Worm (Caenorhabditis elegans) whole organism, young adult: ENCODE data around the gene C13F10.5.

Experiments used
- B0019.2 ChIP-seq: fragments of 200-800 bp; sonication (Bioruptor generic); conservative IDR thresholded peaks from 2 replicates; pipeline ENCODE4 v1.3.6; 2022; ENCODE audit warnings: missing genetic modification reagents, missing genetic modification characterization, missing compliant biosample characterization
- B0261.1 ChIP-seq: sonication (generic microtip); optimal IDR thresholded peaks from 2 replicates; lab custom pipeline; 2016; ENCODE audit warnings: mild to moderate bottlenecking, missing genetic modification characterization, moderate library complexity, missing compliant biosample characterization
- B0336.3 ChIP-seq: fragments of 200-800 bp; sonication (Bioruptor generic); IDR thresholded peaks from 2 replicates; pipeline ENCODE4 v1.3.6; 2022; ENCODE audit warnings: missing genetic modification characterization, missing compliant biosample characterization
- C17E4.6 ChIP-seq: fragments of 200-800 bp; sonication (Bioruptor generic); IDR thresholded peaks from 2 replicates; pipeline ENCODE4 v1.3.6; 2022; ENCODE audit warnings: missing genetic modification reagents, missing genetic modification characterization, missing compliant biosample characterization
- F23B12.7 ChIP-seq: sonication (generic microtip); optimal IDR thresholded peaks from 2 replicates; lab custom pipeline; 2017; ENCODE audit warnings: missing genetic modification characterization, mild to moderate bottlenecking, missing compliant biosample characterization, antibody characterized with exemption, moderate library complexity; ENCODE audit not compliant: insufficient read depth
- F33H1.4 ChIP-seq: fragments of 200-800 bp; sonication (Bioruptor generic); IDR thresholded peaks from 2 replicates; pipeline ENCODE4 v1.3.6; 2022; ENCODE audit warnings: missing genetic modification reagents, missing genetic modification characterization, missing compliant biosample characterization
- F49E8.2 ChIP-seq: sonication (generic microtip); optimal IDR thresholded peaks from 3 replicates; lab custom pipeline; 2017; ENCODE audit warnings: missing genetic modification characterization, mild to moderate bottlenecking, missing compliant biosample characterization, antibody characterized with exemption, moderate library complexity; ENCODE audit not compliant: insufficient read depth
- K11D2.4 ChIP-seq: fragments of 200-800 bp; sonication (Bioruptor generic); IDR thresholded peaks from 2 replicates; pipeline ENCODE4 v1.3.6; 2022; ENCODE audit warnings: missing genetic modification reagents, missing genetic modification characterization, missing compliant biosample characterization
- K12H6.12 ChIP-seq: fragments of 200-800 bp; sonication (Bioruptor generic); optimal IDR thresholded peaks from 2 replicates; lab custom pipeline; 2018; ENCODE audit warnings: mild to moderate bottlenecking, missing genetic modification characterization, missing compliant biosample characterization
- Y53F4B.3 ChIP-seq: fragments of 200-800 bp; sonication (Bioruptor generic); IDR thresholded peaks from 2 replicates; pipeline ENCODE4 v1.3.6; 2022; ENCODE audit warnings: missing genetic modification reagents, missing genetic modification characterization, missing compliant biosample characterization
- Y56A3A.18 ChIP-seq: fragments of 200-800 bp; sonication (Bioruptor generic); IDR thresholded peaks from 2 replicates; pipeline ENCODE4 v1.3.6; 2022; ENCODE audit warnings: missing genetic modification reagents, missing genetic modification characterization, missing compliant biosample characterization
- Y95B8A.8 ChIP-seq: fragments of 200-800 bp; sonication (Bioruptor generic); IDR thresholded peaks from 2 replicates; pipeline ENCODE4 v1.3.6; 2022; ENCODE audit warnings: missing genetic modification reagents, missing genetic modification characterization, missing compliant biosample characterization
- atf-7 ChIP-seq: sonication (generic microtip); optimal IDR thresholded peaks from 2 replicates; lab custom pipeline; 2017; ENCODE audit warnings: mild to moderate bottlenecking, missing genetic modification characterization, missing compliant biosample characterization
- attf-3 ChIP-seq: fragments of 200-800 bp; sonication (Bioruptor generic); conservative IDR thresholded peaks from 2 replicates; pipeline ENCODE4 v1.3.6; 2022; ENCODE audit warnings: missing genetic modification reagents, missing genetic modification characterization, missing compliant biosample characterization
- attf-5 ChIP-seq: fragments of 200-800 bp; sonication (Bioruptor generic); optimal IDR thresholded peaks from 2 replicates; lab custom pipeline; 2018; ENCODE audit warnings: mild to moderate bottlenecking, missing genetic modification characterization, missing compliant biosample characterization
- attf-6 ChIP-seq: fragments of 200-800 bp; sonication (Bioruptor generic); IDR thresholded peaks from 2 replicates; pipeline ENCODE4 v1.3.6; 2022; ENCODE audit warnings: missing genetic modification reagents, missing genetic modification characterization, missing compliant biosample characterization
- bed-1 ChIP-seq: fragments of 200-800 bp; sonication (Bioruptor generic); IDR thresholded peaks from 2 replicates; pipeline ENCODE4 v1.3.6; 2022; ENCODE audit warnings: missing genetic modification reagents, missing genetic modification characterization, missing compliant biosample characterization
- bed-2 ChIP-seq: fragments of 200-800 bp; sonication (Bioruptor generic); IDR thresholded peaks from 2 replicates; pipeline ENCODE4 v1.3.6; 2022; ENCODE audit warnings: missing genetic modification reagents, missing genetic modification characterization, missing compliant biosample characterization
- ceh-100 ChIP-seq: fragments of 200-800 bp; sonication (Bioruptor generic); IDR thresholded peaks from 2 replicates; pipeline ENCODE4 v1.3.6; 2022; ENCODE audit warnings: missing genetic modification reagents, missing genetic modification characterization, missing compliant biosample characterization
- ceh-91 ChIP-seq: fragments of 200-800 bp; sonication (Bioruptor generic); IDR thresholded peaks from 2 replicates; pipeline ENCODE4 v1.3.6; 2022; ENCODE audit warnings: missing genetic modification reagents, missing genetic modification characterization, missing compliant biosample characterization
- dox-1 ChIP-seq: fragments of 200-800 bp; sonication (Bioruptor generic); IDR thresholded peaks from 2 replicates; pipeline ENCODE4 v1.3.6; 2022; ENCODE audit warnings: missing genetic modification reagents, missing genetic modification characterization, missing compliant biosample characterization
- efl-1 ChIP-seq: fragments of 150-350 bp; optimal IDR thresholded peaks from 2 replicates; lab custom pipeline; 2014; ENCODE audit warnings: missing biosample characterization, missing genetic modification reagents, missing genetic modification characterization
- egl-18 ChIP-seq: fragments of 200-800 bp; sonication (Bioruptor generic); IDR thresholded peaks from 2 replicates; pipeline ENCODE4 v1.3.6; 2022; ENCODE audit warnings: missing genetic modification reagents, missing genetic modification characterization, missing compliant biosample characterization
- gei-17 ChIP-seq: fragments of 200-800 bp; sonication (Bioruptor generic); optimal IDR thresholded peaks from 2 replicates; lab custom pipeline; 2018; ENCODE audit warnings: mild to moderate bottlenecking, missing genetic modification characterization, missing compliant biosample characterization
- hlh-12 ChIP-seq: sonication (generic microtip); optimal IDR thresholded peaks from 2 replicates; lab custom pipeline; 2016; ENCODE audit warnings: missing genetic modification characterization, missing compliant biosample characterization
- hrde-1 ChIP-seq: sonication (generic microtip); optimal IDR thresholded peaks from 2 replicates; lab custom pipeline; 2016; ENCODE audit warnings: missing genetic modification characterization, mild to moderate bottlenecking, missing compliant biosample characterization, moderate library complexity, missing genotype, missing genetic modification reagents, borderline replicate concordance
- let-607 ChIP-seq, 2 experiments: fragments of 200-800 bp in 1 of 2; sonication (Bioruptor generic) in 1 of 2; sonication (generic microtip) in 1 of 2; optimal IDR thresholded peaks; 2 replicates each; lab custom pipeline; 2016 to 2018; ENCODE audit warnings: mild to moderate bottlenecking in 2 of 2, missing compliant biosample characterization in 2 of 2, missing genetic modification characterization in 2 of 2, moderate library complexity in 2 of 2, missing genotype in 1 of 2
- lin-35 ChIP-seq, 3 experiments: fragments of 150-350 bp in 2 of 3; sonication (generic microtip) in 1 of 3; optimal IDR thresholded peaks; 2 replicates each; lab custom pipeline; 2014 to 2018; ENCODE audit warnings: missing biosample characterization in 3 of 3, missing genetic modification characterization in 3 of 3, missing genetic modification reagents in 3 of 3
- lin-54 ChIP-seq: fragments of 200-800 bp; sonication (Bioruptor generic); optimal IDR thresholded peaks from 2 replicates; lab custom pipeline; 2018; ENCODE audit warnings: mild to moderate bottlenecking, missing genetic modification characterization, missing compliant biosample characterization
- madf-8 ChIP-seq: fragments of 200-800 bp; sonication (Bioruptor generic); conservative IDR thresholded peaks from 2 replicates; pipeline ENCODE4 v1.3.6; 2022; ENCODE audit warnings: missing genetic modification reagents, missing genetic modification characterization, missing compliant biosample characterization
- mcd-1 ChIP-seq: fragments of 200-800 bp; sonication (Bioruptor generic); IDR thresholded peaks from 2 replicates; pipeline ENCODE4 v1.3.6; 2022; ENCODE audit warnings: missing genetic modification reagents, missing genetic modification characterization, missing compliant biosample characterization
- mel-28 ChIP-seq: sonication (generic microtip); optimal IDR thresholded peaks from 2 replicates; lab custom pipeline; 2016; ENCODE audit warnings: borderline replicate concordance, mild to moderate bottlenecking, missing genetic modification characterization, missing compliant biosample characterization
- mxl-1 ChIP-seq: sonication (generic microtip); optimal IDR thresholded peaks from 2 replicates; lab custom pipeline; 2016; ENCODE audit warnings: missing genetic modification characterization, missing compliant biosample characterization
- nfya-2 ChIP-seq: fragments of 200-800 bp; sonication (Bioruptor generic); IDR thresholded peaks from 2 replicates; pipeline ENCODE4 v1.3.6; 2022; ENCODE audit warnings: missing genetic modification reagents, missing genetic modification characterization, missing compliant biosample characterization
- nhr-120 ChIP-seq: fragments of 200-800 bp; sonication (Bioruptor generic); IDR thresholded peaks from 2 replicates; pipeline ENCODE4 v1.3.6; 2022; ENCODE audit warnings: missing genetic modification characterization, missing compliant biosample characterization
- nhr-80 ChIP-seq: sonication (generic microtip); optimal IDR thresholded peaks from 2 replicates; lab custom pipeline; 2016; ENCODE audit warnings: missing genetic modification characterization, missing compliant biosample characterization
- pha-4 ChIP-seq: fragments of 150-350 bp; sonication (generic microtip); optimal IDR thresholded peaks from 2 replicates; lab custom pipeline; 2014; ENCODE audit warnings: missing biosample characterization, missing genetic modification reagents, missing genetic modification characterization
- rcor-1 ChIP-seq: fragments of 200-800 bp; sonication (Bioruptor generic); IDR thresholded peaks from 2 replicates; pipeline ENCODE4 v1.3.6; 2022; ENCODE audit warnings: missing genetic modification reagents, missing genetic modification characterization, missing compliant biosample characterization
- repo-1 ChIP-seq: sonication (generic microtip); optimal IDR thresholded peaks from 2 replicates; lab custom pipeline; 2017; ENCODE audit warnings: mild to moderate bottlenecking, missing genetic modification characterization, missing compliant biosample characterization
- sdz-38 ChIP-seq: sonication (generic microtip); optimal IDR thresholded peaks from 2 replicates; lab custom pipeline; 2016; ENCODE audit warnings: missing genotype, missing genetic modification characterization, missing compliant biosample characterization
- snpc-3.4 ChIP-seq: sonication (generic microtip); optimal IDR thresholded peaks from 2 replicates; lab custom pipeline; 2017; ENCODE audit warnings: missing genetic modification characterization, mild to moderate bottlenecking, missing compliant biosample characterization, antibody characterized with exemption, moderate library complexity, missing genotype, missing genetic modification reagents
- somi-1 ChIP-seq: fragments of 200-800 bp; sonication (Bioruptor generic); optimal IDR thresholded peaks from 2 replicates; lab custom pipeline; 2018; ENCODE audit warnings: mild to moderate bottlenecking, missing genetic modification characterization, missing compliant biosample characterization
- tbx-9 ChIP-seq: sonication (generic microtip); optimal IDR thresholded peaks from 2 replicates; lab custom pipeline; 2016; ENCODE audit warnings: borderline replicate concordance, missing genetic modification characterization, inconsistent platforms, missing compliant biosample characterization
- tlf-1 ChIP-seq: fragments of 200-800 bp; sonication (Bioruptor generic); optimal IDR thresholded peaks from 2 replicates; lab custom pipeline; 2018; ENCODE audit warnings: mild to moderate bottlenecking, missing genetic modification characterization, missing compliant biosample characterization
- unc-62 ChIP-seq: fragments of 150-350 bp; optimal IDR thresholded peaks from 2 replicates; lab custom pipeline; 2014; ENCODE audit warnings: missing biosample characterization, missing genetic modification reagents, missing genetic modification characterization
- ztf-28 ChIP-seq: fragments of 200-800 bp; sonication (Bioruptor generic); IDR thresholded peaks from 2 replicates; pipeline ENCODE4 v1.3.6; 2022; ENCODE audit warnings: missing genetic modification reagents, missing genetic modification characterization, missing compliant biosample characterization
- ztf-6 ChIP-seq: fragments of 200-800 bp; sonication (Bioruptor generic); IDR thresholded peaks from 2 replicates; pipeline ENCODE4 v1.3.6; 2022; ENCODE audit warnings: missing genetic modification reagents, missing genetic modification characterization, missing compliant biosample characterization

The C13F10.5 gene

ce11 chrV:7196498-7196966, 22.4 kb downstream of the C13F10.5 start, which contains the start of gene F09G2.2:
Gene F09G2.2 (plus strand): TSS chrV:7196916.
- TF ChIP-seq attf-6 = no peak
- peak; percentile 96 for TF ChIP-seq attf-5
- TF ChIP-seq let-607 (tag; optimal IDR thresholded peaks at IDR 0.05; lab: Kevin White, UChicago) = peak; percentile 2 to 69
- peak; percentile 5 for TF ChIP-seq mxl-1 (tag; lab: Kevin White, UChicago)
- TF ChIP-seq efl-1 (GFP tag; lab: Kevin White, UChicago) = peak; percentile 88
- TF ChIP-seq ztf-6 (GFP tag; lab: Robert Waterston, UW) = no peak
- no peak for TF ChIP-seq tbx-9 (tag; lab: Kevin White, UChicago)
- peak; percentile 79 for TF ChIP-seq K12H6.12 (tag; lab: Kevin White, UChicago)
- TF ChIP-seq lin-54 = peak; percentile 93
- TF ChIP-seq atf-7 (tag; lab: Kevin White, UChicago) = peak; percentile 14
- no peak for TF ChIP-seq nfya-2 (GFP tag; lab: Robert Waterston, UW)
- peak; percentile 71 for TF ChIP-seq ceh-100 (GFP tag; lab: Robert Waterston, UW)
- TF ChIP-seq pha-4 (tag; lab: Kevin White, UChicago) = peak; percentile 84
- peak; percentile 72 for TF ChIP-seq K11D2.4
- TF ChIP-seq lin-35 (GFP tag; optimal IDR thresholded peaks at IDR 0.05; lab: Kevin White, UChicago) = peak; percentile 3 to 93 (median 10)
- TF ChIP-seq B0261.1 (tag; lab: Kevin White, UChicago) = no peak
- 0 out of 2 replicates have a peak, but pooled peaks have one; percentile 6 for TF ChIP-seq ztf-28 (GFP tag; lab: Robert Waterston, UW)
- peak; percentile 73 for TF ChIP-seq attf-3 (GFP tag; lab: Robert Waterston, UW)
- TF ChIP-seq B0019.2 (GFP tag; lab: Robert Waterston, UW) = 0 out of 2 replicates have a peak, but pooled peaks have one; percentile 53
- TF ChIP-seq madf-8 (GFP tag; lab: Robert Waterston, UW) = peak; percentile 82
- TF ChIP-seq hlh-12 (tag; lab: Kevin White, UChicago) = no peak
- peak; percentile 90 for TF ChIP-seq nhr-80
- peak; percentile 61 for TF ChIP-seq F23B12.7
- TF ChIP-seq F49E8.2 (tag; lab: Kevin White, UChicago) = peak; percentile 9
- TF ChIP-seq bed-1 (GFP tag; lab: Robert Waterston, UW) = no peak
- TF ChIP-seq Y53F4B.3 (GFP tag; lab: Robert Waterston, UW) = 0 out of 2 replicates have a peak, but pooled peaks have one; percentile 10
- TF ChIP-seq gei-17 (GFP tag; lab: Kevin White, UChicago) = peak; percentile 42
- no peak for TF ChIP-seq nhr-120 (GFP tag; lab: Robert Waterston, UW)
- TF ChIP-seq C17E4.6 (GFP tag; lab: Robert Waterston, UW) = peak; percentile 81
- peak; percentile 14 for TF ChIP-seq hrde-1 (tag; lab: Kevin White, UChicago)
- peak; percentile 96 for TF ChIP-seq dox-1 (GFP tag; lab: Robert Waterston, UW)
- TF ChIP-seq mel-28 (tag; lab: Kevin White, UChicago) = no peak
- peak; percentile 93 for TF ChIP-seq rcor-1 (GFP tag; lab: Robert Waterston, UW)
- no peak for TF ChIP-seq egl-18 (GFP tag; lab: Robert Waterston, UW)
- peak; percentile 44 for TF ChIP-seq somi-1
- peak; percentile 85 for TF ChIP-seq mcd-1 (GFP tag; lab: Robert Waterston, UW)
- TF ChIP-seq repo-1 (tag; lab: Kevin White, UChicago) = no peak
- TF ChIP-seq sdz-38 = no peak
- no peak for TF ChIP-seq Y56A3A.18
- TF ChIP-seq F33H1.4 = peak; percentile 79
- peak; percentile 82 for TF ChIP-seq ceh-91 (GFP tag; lab: Robert Waterston, UW)
- TF ChIP-seq unc-62 = peak; percentile 13
- peak; percentile 88 for TF ChIP-seq snpc-3.4 (tag; lab: Kevin White, UChicago)
- peak; percentile 84 for TF ChIP-seq Y95B8A.8 (GFP tag; lab: Robert Waterston, UW)
- peak; percentile 84 for TF ChIP-seq tlf-1 (GFP tag; lab: Kevin White, UChicago)
- peak; percentile 84 for TF ChIP-seq B0336.3
- TF ChIP-seq bed-2 = no peak
